Fruit fly (Drosophila melanogaster): ENCODE results near the gene GstT4.

Gene GstT4

dm6 chrX:13384583-13385342 lies 19.8 kb upstream of the GstT4 start, which contains the start of the genes Rbp1-like and Tim9a (continued):
- no peak for TF ChIP-seq CG7368 (GFP tag; optimal IDR thresholded peaks at IDR 0.05)
- peak; percentile 21 for TF ChIP-seq cyc (GFP tag; optimal IDR thresholded peaks at IDR 0.05)
- peak; percentile 16 for TF ChIP-seq Sox14 (GFP tag; optimal IDR thresholded peaks at IDR 0.05)
- peak in 1 of 2 experiments; percentile 27 for TF ChIP-seq salr (GFP tag; optimal IDR thresholded peaks at IDR 0.05)

dm6 chrX:13386776-13387175 lies 17.8 kb upstream of the GstT4 start:
- TF ChIP-seq Sox14 (GFP tag; optimal IDR thresholded peaks at IDR 0.05) (peak; percentile 47), fd59A (GFP tag; optimal IDR thresholded peaks at IDR 0.05) (no peak)

dm6 chrX:13387373-13387850 lies 17.1 kb upstream of the GstT4 start, which contains the start of the genes Ype and CG1662:
TSS of gene Ype (minus strand) at chrX:13387417.
TSS of gene CG1662 (plus strand) at chrX:13387563.
- TF ChIP-seq CG16779 (tag; optimal IDR thresholded peaks at IDR 0.05) (no peak), CG32006 (GFP tag; optimal IDR thresholded peaks at IDR 0.05) (peak; percentile 75), ss (GFP tag; optimal IDR thresholded peaks at IDR 0.05) (peak in 1 of 2 experiments; percentile 71), CG11294 (GFP tag; IDR thresholded peaks at IDR 0.05) (no peak; the same call in 1 of the 2 replicates), Hr38 (GFP tag; optimal IDR thresholded peaks at IDR 0.05) (no peak), salr (GFP tag; optimal IDR thresholded peaks at IDR 0.05) (peak; percentile 13 to 59), CG11762 (GFP tag; optimal IDR thresholded peaks at IDR 0.05; ENCODE audit: insufficient read depth) (peak; percentile 50), topi (GFP tag; optimal IDR thresholded peaks at IDR 0.05) (peak; percentile 71), CG3919 (GFP tag; optimal IDR thresholded peaks at IDR 0.05) (peak; percentile 69), CG10669 (GFP tag; optimal IDR thresholded peaks at IDR 0.05) (peak; percentile 63), Blimp-1 (GFP tag; optimal IDR thresholded peaks at IDR 0.05) (peak; percentile 39), acj6 (GFP tag; optimal IDR thresholded peaks at IDR 0.05) (peak; percentile 73), Eip93F (GFP tag; optimal IDR thresholded peaks at IDR 0.05) (peak; percentile 13), CG9139 (GFP tag; optimal IDR thresholded peaks at IDR 0.05) (no peak), Eip78C (GFP tag) (peak; percentile 87), CG34406 (GFP tag; optimal IDR thresholded peaks at IDR 0.05) (peak; percentile 57), Ets96B (tag; optimal IDR thresholded peaks at IDR 0.05) (peak; percentile 60), fd59A (GFP tag; optimal IDR thresholded peaks at IDR 0.05) (peak; percentile 43), CG6808 (GFP tag; optimal IDR thresholded peaks at IDR 0.05) (peak; percentile 55), CG4318 (GFP tag; optimal IDR thresholded peaks at IDR 0.05) (peak; percentile 61), CG6854 (GFP tag; optimal IDR thresholded peaks at IDR 0.05) (no peak), dsx (GFP tag; optimal IDR thresholded peaks at IDR 0.05; ENCODE audit: poor library complexity, severe bottlenecking) (peak; percentile 63), Met (GFP tag; optimal IDR thresholded peaks at IDR 0.05) (peak; percentile 65), Ets21C (GFP tag; optimal IDR thresholded peaks at IDR 0.05) (peak; percentile 73), CG3032 (tag; optimal IDR thresholded peaks at IDR 0.05) (peak; percentile 76), lz (GFP tag; optimal IDR thresholded peaks at IDR 0.05) (peak; percentile 78), CG1621 (tag; optimal IDR thresholded peaks at IDR 0.05) (peak; percentile 38), net (GFP tag; optimal IDR thresholded peaks at IDR 0.05) (peak; percentile 32), CG31627 (GFP tag; optimal IDR thresholded peaks at IDR 0.05) (peak; percentile 78), pdm3 (GFP tag; optimal IDR thresholded peaks at IDR 0.05) (peak; percentile 81), Sox102F (GFP tag; optimal IDR thresholded peaks at IDR 0.05) (peak; percentile 67), CG10631 (GFP tag; optimal IDR thresholded peaks at IDR 0.05) (peak; percentile 78), fkh (GFP tag; optimal IDR thresholded peaks at IDR 0.05) (peak; percentile 99), cyc (GFP tag; optimal IDR thresholded peaks at IDR 0.05) (peak; percentile 79), Hr39 (GFP tag; optimal IDR thresholded peaks at IDR 0.05) (peak; percentile 70), CG6163 (GFP tag; IDR thresholded peaks at IDR 0.05) (0 out of 3 replicates have a peak, but pooled peaks have one; percentile 31), CG6792 (GFP tag; optimal IDR thresholded peaks at IDR 0.05) (peak; percentile 67), eg (GFP tag; IDR thresholded peaks at IDR 0.05) (peak; percentile 68; the same call in 2 of the 3 replicates), CG7368 (GFP tag; optimal IDR thresholded peaks at IDR 0.05) (peak; percentile 34), CG8632 (GFP tag; optimal IDR thresholded peaks at IDR 0.05) (peak; percentile 57), Gug (GFP tag; IDR thresholded peaks at IDR 0.05) (peak; percentile 25; the same call in 1 of the 2 replicates), CG11902 (GFP tag; optimal IDR thresholded peaks at IDR 0.05) (peak; percentile 55), esn (GFP tag; optimal IDR thresholded peaks at IDR 0.05) (peak; percentile 81)
